Worm (Caenorhabditis elegans) whole organism, L3 larva: ENCODE measurements around the gene soc-1.

Experiments used
- fkh-10 ChIP-seq: sonication (generic microtip); optimal IDR thresholded peaks from 2 replicates; lab custom pipeline; 2017; ENCODE audit warnings: missing biosample characterization, missing genetic modification reagents, missing genetic modification characterization
- fkh-2 ChIP-seq: fragments of 150-350 bp; optimal IDR thresholded peaks from 2 replicates; lab custom pipeline; 2014; ENCODE audit warnings: missing biosample characterization, missing genetic modification reagents, missing genetic modification characterization
- lin-15B ChIP-seq: fragments of 150-350 bp; optimal IDR thresholded peaks from 2 replicates; lab custom pipeline; 2014; ENCODE audit warnings: missing biosample characterization, missing genetic modification characterization
- nhr-237 ChIP-seq: fragments of 150-350 bp; optimal IDR thresholded peaks from 2 replicates; lab custom pipeline; 2014; ENCODE audit warnings: missing biosample characterization, missing genetic modification characterization
- nhr-28 ChIP-seq: fragments of 150-350 bp; optimal IDR thresholded peaks from 2 replicates; lab custom pipeline; 2014; ENCODE audit warnings: missing biosample characterization, missing genetic modification characterization
- zag-1 ChIP-seq: fragments of 150-350 bp; optimal IDR thresholded peaks from 2 replicates; lab custom pipeline; 2014; ENCODE audit warnings: missing biosample characterization, missing genetic modification characterization

ce11 chrV:4615802-4616201 is 26.9 kb upstream of the soc-1 start, which contains the start of the genes Y61A9LA.10 and F54D11.4:
- TF ChIP-seq fkh-2 (no peak), nhr-28 (tag; lab: Kevin White, UChicago) (no peak), lin-15B (peak; percentile 54), zag-1 (tag; lab: Kevin White, UChicago) (no peak), nhr-237 (no peak), fkh-10 (GFP tag; lab: Kevin White, UChicago) (no peak)
